Fruit fly (Drosophila melanogaster) whole organism, embryonic: ENCODE data around the gene Dus1.

Experiments
- CG10147 ChIP-seq: fragments of 200-800 bp; sonication (Bioruptor generic); optimal IDR thresholded peaks from 2 replicates; lab custom pipeline; 2019; ENCODE audit warnings: missing biosample characterization, mild to moderate bottlenecking, missing genetic modification characterization, moderate library complexity
- CG10654 ChIP-seq: fragments of 200-800 bp; sonication (Bioruptor generic); optimal IDR thresholded peaks from 2 replicates; lab custom pipeline; 2016; ENCODE audit warnings: missing biosample characterization, missing genetic modification characterization
- CG11398 ChIP-seq: fragments of 200-800 bp; sonication (Bioruptor generic); optimal IDR thresholded peaks from 2 replicates; lab custom pipeline; 2016; ENCODE audit warnings: missing biosample characterization, missing genetic modification characterization
- CG11504 ChIP-seq: fragments of 200-800 bp; sonication (Bioruptor generic); optimal IDR thresholded peaks from 3 replicates; lab custom pipeline; 2019; ENCODE audit warnings: missing biosample characterization, mild to moderate bottlenecking, missing genetic modification characterization, moderate library complexity
- CG11695 ChIP-seq: fragments of 200-800 bp; sonication (Bioruptor generic); IDR thresholded peaks from 3 replicates; pipeline ENCODE4 v1.3.6; 2022; ENCODE audit warnings: missing biosample characterization, missing genetic modification characterization
- CG12391 ChIP-seq: fragments of 200-800 bp; sonication (Bioruptor generic); optimal IDR thresholded peaks from 3 replicates; lab custom pipeline; 2018; ENCODE audit warnings: missing biosample characterization, mild to moderate bottlenecking, missing genetic modification characterization, moderate library complexity
- CG13296 ChIP-seq: fragments of 200-800 bp; sonication (Bioruptor generic); optimal IDR thresholded peaks from 3 replicates; lab custom pipeline; 2018; ENCODE audit warnings: missing biosample characterization, mild to moderate bottlenecking, missing genetic modification characterization
- CG14014 ChIP-seq: fragments of 200-800 bp; sonication (Bioruptor generic); IDR thresholded peaks from 2 replicates; pipeline ENCODE4 v1.3.6; 2022; ENCODE audit warnings: missing biosample characterization, missing genetic modification characterization
- CG15011 ChIP-seq: fragments of 200-800 bp; sonication (Bioruptor generic); optimal IDR thresholded peaks from 3 replicates; lab custom pipeline; 2018; ENCODE audit warnings: missing biosample characterization, mild to moderate bottlenecking, missing genetic modification characterization
- CG15479 ChIP-seq: fragments of 200-800 bp; sonication (Bioruptor generic); optimal IDR thresholded peaks from 3 replicates; lab custom pipeline; 2019; ENCODE audit warnings: missing biosample characterization, mild to moderate bottlenecking, missing genetic modification characterization, moderate library complexity
- CG17385 ChIP-seq: fragments of 200-800 bp; sonication (Bioruptor generic); optimal IDR thresholded peaks from 3 replicates; lab custom pipeline; 2018; ENCODE audit warnings: missing biosample characterization, mild to moderate bottlenecking, missing genetic modification characterization
- CG1792 ChIP-seq: fragments of 200-800 bp; sonication (Bioruptor generic); optimal IDR thresholded peaks from 2 replicates; lab custom pipeline; 2016; ENCODE audit warnings: missing biosample characterization, missing genetic modification characterization
- CG18476 ChIP-seq: fragments of 200-800 bp; sonication (Bioruptor generic); optimal IDR thresholded peaks from 2 replicates; lab custom pipeline; 2016; ENCODE audit warnings: missing biosample characterization, mild to moderate bottlenecking, missing genetic modification characterization
- CG33557 ChIP-seq: fragments of 200-800 bp; sonication (Bioruptor generic); optimal IDR thresholded peaks from 2 replicates; lab custom pipeline; 2019; ENCODE audit warnings: missing biosample characterization, mild to moderate bottlenecking, missing genetic modification characterization, moderate library complexity
- CG6254 ChIP-seq: fragments of 200-800 bp; sonication (Bioruptor generic); optimal IDR thresholded peaks from 3 replicates; lab custom pipeline; 2017; ENCODE audit warnings: mild to moderate bottlenecking, missing biosample characterization, missing genetic modification reagents, missing genetic modification characterization
- CG6272 ChIP-seq: fragments of 200-800 bp; sonication (Bioruptor generic); IDR thresholded peaks from 2 replicates; pipeline ENCODE4 v1.3.6; 2022; ENCODE audit warnings: missing biosample characterization, missing genetic modification characterization
- CG6689 ChIP-seq: fragments of 200-800 bp; sonication (Bioruptor generic); IDR thresholded peaks from 2 replicates; pipeline ENCODE4 v1.3.6; 2022; ENCODE audit warnings: missing biosample characterization, missing genetic modification characterization
- CG6791 ChIP-seq: fragments of 200-800 bp; sonication (Bioruptor generic); IDR thresholded peaks from 3 replicates; pipeline ENCODE4 v1.3.6; 2022; ENCODE audit warnings: missing biosample characterization, missing genetic modification characterization; ENCODE audit not compliant: partially characterized antibody
- Dbx ChIP-seq: fragments of 200-800 bp; sonication (Bioruptor generic); IDR thresholded peaks from 3 replicates; pipeline ENCODE4 v1.3.6; 2022; ENCODE audit warnings: missing biosample characterization, missing genetic modification characterization
- GATAe ChIP-seq: fragments of 200-800 bp; sonication (Bioruptor generic); conservative IDR thresholded peaks from 2 replicates; pipeline ENCODE4 v1.3.6; 2022; ENCODE audit warnings: missing biosample characterization, missing genetic modification characterization
- MBD-R2 ChIP-seq: fragments of 200-800 bp; sonication (Bioruptor generic); IDR thresholded peaks from 2 replicates; pipeline ENCODE4 v1.3.6; 2022; ENCODE audit warnings: missing biosample characterization, missing genetic modification characterization
- Mrtf ChIP-seq: fragments of 200-800 bp; sonication (Bioruptor generic); IDR thresholded peaks from 3 replicates; pipeline ENCODE4 v1.3.6; 2022; ENCODE audit warnings: missing biosample characterization, missing genetic modification characterization
- NC2α ChIP-seq: fragments of 200-800 bp; sonication (Bioruptor generic); optimal IDR thresholded peaks from 2 replicates; lab custom pipeline; 2016; ENCODE audit warnings: missing biosample characterization, missing genetic modification characterization
- Nf-YB ChIP-seq: fragments of 200-800 bp; sonication (Bioruptor generic); optimal IDR thresholded peaks from 3 replicates; lab custom pipeline; 2019; ENCODE audit warnings: missing biosample characterization, mild to moderate bottlenecking, missing genetic modification characterization, moderate library complexity
- Oli ChIP-seq: fragments of 200-800 bp; sonication (Bioruptor generic); optimal IDR thresholded peaks from 2 replicates; lab custom pipeline; 2018; ENCODE audit warnings: missing biosample characterization, mild to moderate bottlenecking, missing genetic modification characterization, moderate library complexity
- Ptx1 ChIP-seq: fragments of 200-800 bp; sonication (Bioruptor generic); IDR thresholded peaks from 2 replicates; pipeline ENCODE4 v1.3.6; 2022; ENCODE audit warnings: missing biosample characterization, missing genetic modification characterization
- Rfx ChIP-seq: fragments of 200-800 bp; sonication (Bioruptor generic); IDR thresholded peaks from 2 replicates; pipeline ENCODE4 v1.3.6; 2022; ENCODE audit warnings: missing biosample characterization, missing genetic modification characterization
- YL-1 ChIP-seq: fragments of 200-800 bp; sonication (Bioruptor generic); optimal IDR thresholded peaks from 3 replicates; lab custom pipeline; 2017; ENCODE audit warnings: missing biosample characterization, mild to moderate bottlenecking, missing genetic modification characterization
- ara ChIP-seq: fragments of 200-800 bp; sonication (Bioruptor generic); IDR thresholded peaks from 2 replicates; pipeline ENCODE4 v1.3.6; 2022; ENCODE audit warnings: missing biosample characterization, missing genetic modification characterization
- chinmo ChIP-seq: fragments of 200-800 bp; sonication (Bioruptor generic); IDR thresholded peaks from 4 replicates; pipeline ENCODE4 v1.3.6; 2022; ENCODE audit warnings: missing biosample characterization, missing genetic modification characterization; ENCODE audit not compliant: partially characterized antibody
- chm ChIP-seq: fragments of 200-800 bp; sonication (Bioruptor generic); IDR thresholded peaks from 2 replicates; pipeline ENCODE4 v1.3.6; 2022; ENCODE audit warnings: missing biosample characterization, missing genetic modification characterization
- cwo ChIP-seq: fragments of 200-800 bp; sonication (Bioruptor generic); optimal IDR thresholded peaks from 3 replicates; lab custom pipeline; 2017; ENCODE audit warnings: missing biosample characterization, missing genetic modification characterization, mild to moderate bottlenecking, moderate library complexity, missing genetic modification reagents
- danr ChIP-seq: fragments of 200-800 bp; sonication (Bioruptor generic); IDR thresholded peaks from 2 replicates; pipeline ENCODE4 v1.3.6; 2022; ENCODE audit warnings: missing biosample characterization, missing genetic modification characterization
- dmrt11E ChIP-seq: fragments of 200-800 bp; sonication (Bioruptor generic); optimal IDR thresholded peaks from 3 replicates; lab custom pipeline; 2018; ENCODE audit warnings: missing biosample characterization, mild to moderate bottlenecking, missing genetic modification characterization, moderate library complexity
- exex ChIP-seq: fragments of 200-800 bp; sonication (Bioruptor generic); optimal IDR thresholded peaks from 4 replicates; lab custom pipeline; 2018; ENCODE audit warnings: missing biosample characterization, mild to moderate bottlenecking, missing genetic modification characterization, moderate library complexity
- fd96Cb ChIP-seq: fragments of 200-800 bp; sonication (Bioruptor generic); optimal IDR thresholded peaks from 2 replicates; lab custom pipeline; 2018; ENCODE audit warnings: missing biosample characterization, mild to moderate bottlenecking, missing genetic modification characterization, moderate library complexity
- gfzf ChIP-seq: fragments of 200-800 bp; sonication (Bioruptor generic); optimal IDR thresholded peaks from 2 replicates; lab custom pipeline; 2016; ENCODE audit warnings: missing biosample characterization, mild to moderate bottlenecking, missing genetic modification characterization, moderate library complexity
- hbn ChIP-seq: fragments of 200-800 bp; sonication (Bioruptor generic); IDR thresholded peaks from 2 replicates; pipeline ENCODE4 v1.3.6; 2022; ENCODE audit warnings: missing biosample characterization, missing genetic modification characterization; ENCODE audit not compliant: partially characterized antibody
- hkb ChIP-seq, 2 experiments: fragments of 200-800 bp in 1 of 2; fragments of >200 bp in 1 of 2; sonication (Bioruptor generic) in 1 of 2; IDR thresholded peaks in 1 of 2; optimal IDR thresholded peaks in 1 of 2; 2 replicates each; pipeline versions ENCODE4 v1.3.6 to Lab custom; 2017 to 2022; ENCODE audit warnings: missing biosample characterization in 1 of 2, missing genetic modification characterization in 1 of 2
- kah ChIP-seq: fragments of 200-800 bp; sonication (Bioruptor generic); optimal IDR thresholded peaks from 2 replicates; lab custom pipeline; 2018; ENCODE audit warnings: missing biosample characterization, mild to moderate bottlenecking, missing genetic modification characterization
- nerfin-1 ChIP-seq: fragments of 200-800 bp; sonication (Bioruptor generic); optimal IDR thresholded peaks from 3 replicates; lab custom pipeline; 2019; ENCODE audit warnings: missing biosample characterization, mild to moderate bottlenecking, missing genetic modification characterization, moderate library complexity
- onecut ChIP-seq: fragments of 200-800 bp; sonication (Bioruptor generic); IDR thresholded peaks from 2 replicates; pipeline ENCODE4 v1.3.6; 2022; ENCODE audit warnings: missing biosample characterization, missing genetic modification characterization
- pnt ChIP-seq: fragments of 200-800 bp; sonication (Bioruptor generic); optimal IDR thresholded peaks from 3 replicates; lab custom pipeline; 2016; ENCODE audit warnings: missing biosample characterization, missing genetic modification characterization
- prd ChIP-seq, 3 experiments: fragments of >200 bp in 2 of 3; fragments of 200-800 bp in 1 of 3; sonication (Bioruptor generic) in 1 of 3; optimal IDR thresholded peaks in 2 of 3; IDR thresholded peaks in 1 of 3; 2 replicates in 2 of 3; 3 replicates in 1 of 3; pipeline versions ENCODE4 v1.3.6 to Lab custom; 2017 to 2022; ENCODE audit warnings: missing biosample characterization in 1 of 3, missing genetic modification characterization in 1 of 3
- pros ChIP-seq: fragments of 200-800 bp; sonication (Bioruptor generic); optimal IDR thresholded peaks from 3 replicates; lab custom pipeline; 2019; ENCODE audit warnings: missing biosample characterization, mild to moderate bottlenecking, missing genetic modification characterization, moderate library complexity
- sd ChIP-seq: fragments of 200-800 bp; sonication (Bioruptor generic); optimal IDR thresholded peaks from 3 replicates; lab custom pipeline; 2018; ENCODE audit warnings: missing biosample characterization, mild to moderate bottlenecking, missing genetic modification characterization, moderate library complexity
- slou ChIP-seq: fragments of 200-800 bp; sonication (Bioruptor generic); optimal IDR thresholded peaks from 3 replicates; lab custom pipeline; 2016; ENCODE audit warnings: missing biosample characterization, missing genetic modification characterization
- ssp ChIP-seq: fragments of 200-800 bp; sonication (Bioruptor generic); IDR thresholded peaks from 2 replicates; pipeline ENCODE4 v1.3.6; 2022; ENCODE audit warnings: missing biosample characterization, missing genetic modification characterization
- tio ChIP-seq: fragments of 200-800 bp; sonication (Bioruptor generic); optimal IDR thresholded peaks from 2 replicates; lab custom pipeline; 2017; ENCODE audit warnings: missing biosample characterization, missing genetic modification characterization, inconsistent platforms

The Dus1 gene

dm6 chr2L:243819-244218 lies 27.7 kb downstream of the Dus1 start (continued):
- TF ChIP-seq CG12391 (tag; lab: Kevin White, UChicago) = peak; percentile 28
- TF ChIP-seq Dbx (GFP tag; lab: Robert Waterston, UW) = 0 out of 3 replicates have a peak, but pooled peaks have one; percentile 13
- TF ChIP-seq Mrtf (GFP tag; lab: Robert Waterston, UW) = no peak
- no peak for TF ChIP-seq pnt
- TF ChIP-seq CG11398 (GFP tag; lab: Kevin White, UChicago) = no peak
- 0 out of 2 replicates have a peak, but pooled peaks have one; percentile 33 for TF ChIP-seq CG14014 (GFP tag; lab: Robert Waterston, UW)
- no peak for TF ChIP-seq gfzf (GFP tag; lab: Kevin White, UChicago)
- peak; percentile 16 for TF ChIP-seq Oli (tag; lab: Kevin White, UChicago)
- peak; percentile 30 for TF ChIP-seq Nf-YB
- no peak for TF ChIP-seq slou (GFP tag; lab: Kevin White, UChicago)
- no peak for TF ChIP-seq GATAe (GFP tag; lab: Robert Waterston, UW)
- TF ChIP-seq CG1792 = no peak
- no peak for TF ChIP-seq sd (tag; lab: Kevin White, UChicago)
- no peak for TF ChIP-seq kah
- peak; percentile 10 for TF ChIP-seq CG18476 (GFP tag; lab: Kevin White, UChicago)
- TF ChIP-seq CG15011 (GFP tag; lab: Kevin White, UChicago) = peak; percentile 35
- no peak for TF ChIP-seq CG15479 (GFP tag; lab: Kevin White, UChicago)
- TF ChIP-seq Rfx (GFP tag; lab: Robert Waterston, UW) = peak; percentile 41; the same call in 1 of the 2 replicates
- TF ChIP-seq onecut (GFP tag; lab: Robert Waterston, UW) = no peak
- peak; percentile 3 for TF ChIP-seq CG13296 (GFP tag; lab: Kevin White, UChicago)
- no peak for TF ChIP-seq nerfin-1 (tag; lab: Kevin White, UChicago)
- TF ChIP-seq hbn (GFP tag; lab: Robert Waterston, UW) = no peak
- peak; percentile 11 for TF ChIP-seq fd96Cb (tag; lab: Kevin White, UChicago)
- TF ChIP-seq CG11695 (GFP tag; lab: Robert Waterston, UW) = peak; percentile 35; the same call in 1 of the 3 replicates
- TF ChIP-seq danr (GFP tag; lab: Robert Waterston, UW) = 0 out of 2 replicates have a peak, but pooled peaks have one; percentile 7
- peak; percentile 46 for TF ChIP-seq Ptx1
- TF ChIP-seq NC2α = no peak
- peak; percentile 42 for TF ChIP-seq cwo
- TF ChIP-seq CG6272 (GFP tag; lab: Robert Waterston, UW) = 0 out of 2 replicates have a peak, but pooled peaks have one; percentile 21
- TF ChIP-seq CG6689 (GFP tag; lab: Robert Waterston, UW) = peak; percentile 36; the same call in 1 of the 2 replicates
- peak; percentile 24 for TF ChIP-seq CG17385 (GFP tag; lab: Kevin White, UChicago)
- no peak for TF ChIP-seq ara
- no peak for TF ChIP-seq YL-1 (GFP tag; lab: Kevin White, UChicago)
- TF ChIP-seq ssp = no peak
- peak; percentile 6 for TF ChIP-seq CG10654 (GFP tag; lab: Kevin White, UChicago)
- no peak for TF ChIP-seq prd (optimal IDR thresholded peaks at IDR 0.05; lab: Kevin White, UChicago)
- peak; percentile 59; the same call in 2 of the 3 replicates for TF ChIP-seq prd (GFP tag; IDR thresholded peaks at IDR 0.05; lab: Robert Waterston, UW)
- TF ChIP-seq hkb (optimal IDR thresholded peaks at IDR 0.05; lab: Kevin White, UChicago) = no peak
- TF ChIP-seq hkb (GFP tag; IDR thresholded peaks at IDR 0.05; lab: Robert Waterston, UW) = peak; percentile 15; the same call in 1 of the 2 replicates

DNA sequence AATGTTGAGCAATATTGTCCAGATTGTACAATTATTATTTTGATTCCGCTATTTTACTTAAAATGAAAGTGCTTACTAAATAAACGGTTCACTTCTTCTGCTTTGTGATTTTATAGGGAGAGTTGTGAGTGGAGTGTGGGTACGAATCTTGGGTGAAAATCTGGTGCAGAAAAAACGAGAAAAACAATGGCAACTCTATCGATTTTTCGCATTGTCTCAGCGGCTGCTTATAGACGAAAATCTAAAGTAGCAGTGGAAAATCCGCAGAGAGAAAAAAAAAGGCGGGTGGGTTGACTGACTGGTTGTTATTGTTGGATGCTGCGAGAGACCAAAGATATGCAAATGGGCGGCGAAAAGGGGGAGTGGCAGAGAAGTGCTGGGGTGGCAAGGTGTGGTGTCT lies 28.4 kb downstream of the Dus1 start:
- TF ChIP-seq pros (GFP tag; lab: Kevin White, UChicago) (peak; percentile 22), CG6791 (GFP tag; lab: Robert Waterston, UW) (no peak), onecut (GFP tag; lab: Robert Waterston, UW) (peak; percentile 91), CG33557 (GFP tag; lab: Kevin White, UChicago) (no peak), nerfin-1 (tag; lab: Kevin White, UChicago) (peak; percentile 11), CG11504 (no peak), MBD-R2 (GFP tag; lab: Robert Waterston, UW) (0 out of 2 replicates have a peak, but pooled peaks have one; percentile 36), chm (GFP tag; lab: Robert Waterston, UW) (peak; percentile 33; the same call in 1 of the 2 replicates), CG10147 (GFP tag; lab: Kevin White, UChicago) (no peak), chinmo (0 out of 4 replicates have a peak, but pooled peaks have one; percentile 52), tio (GFP tag; lab: Kevin White, UChicago) (no peak), exex (no peak), dmrt11E (tag; lab: Kevin White, UChicago) (no peak), CG6254 (GFP tag; lab: Kevin White, UChicago) (no peak)
- TF ChIP-seq, all 482 proteins: peak for 6
